Fruit fly (Drosophila melanogaster) whole organism, embryonic: ENCODE measurements around the gene CG3104.
A peak's percentile ranks its signal among the peaks of the same experiment; 100 is the strongest.

ENCODE experiments used
- Abd-B ChIP-seq: fragments of 200-800 bp; sonication (Bioruptor generic); optimal IDR thresholded peaks from 2 replicates; lab custom pipeline; 2018; ENCODE audit warnings: missing biosample characterization, mild to moderate bottlenecking, missing genetic modification characterization, moderate library complexity
- C15 ChIP-seq: fragments of 200-800 bp; sonication (Bioruptor generic); IDR thresholded peaks from 3 replicates; pipeline ENCODE4 v1.3.6; 2022; ENCODE audit warnings: missing biosample characterization, missing genetic modification characterization
- CG1024 ChIP-seq: fragments of 200-800 bp; sonication (Bioruptor generic); IDR thresholded peaks from 2 replicates; pipeline ENCODE4 v1.3.6; 2022; ENCODE audit warnings: missing biosample characterization, missing genetic modification characterization
- CG10321 ChIP-seq: fragments of 200-800 bp; sonication (Bioruptor generic); IDR thresholded peaks from 2 replicates; pipeline ENCODE4 v1.3.6; 2022; ENCODE audit warnings: missing biosample characterization, missing genetic modification characterization
- CG11085 ChIP-seq: fragments of 200-800 bp; sonication (Bioruptor generic); IDR thresholded peaks from 2 replicates; pipeline ENCODE4 v1.3.6; 2022; ENCODE audit warnings: missing biosample characterization, missing genetic modification characterization
- CG11723 ChIP-seq: fragments of 200-800 bp; sonication (Bioruptor generic); optimal IDR thresholded peaks from 2 replicates; lab custom pipeline; 2017; ENCODE audit warnings: missing biosample characterization, mild to moderate bottlenecking, missing genetic modification characterization
- CG12299 ChIP-seq: fragments of 200-800 bp; sonication (Bioruptor generic); optimal IDR thresholded peaks from 2 replicates; lab custom pipeline; 2018; ENCODE audit warnings: missing biosample characterization, mild to moderate bottlenecking, missing genetic modification characterization
- CG12391 ChIP-seq: fragments of 200-800 bp; sonication (Bioruptor generic); optimal IDR thresholded peaks from 3 replicates; lab custom pipeline; 2018; ENCODE audit warnings: missing biosample characterization, mild to moderate bottlenecking, missing genetic modification characterization, moderate library complexity
- CG15269 ChIP-seq: fragments of 200-800 bp; sonication (Bioruptor generic); optimal IDR thresholded peaks from 2 replicates; lab custom pipeline; 2018; ENCODE audit warnings: missing biosample characterization, mild to moderate bottlenecking, missing genetic modification characterization, moderate library complexity
- CG15601 ChIP-seq: fragments of 200-800 bp; sonication (Bioruptor generic); optimal IDR thresholded peaks from 3 replicates; lab custom pipeline; 2019; ENCODE audit warnings: missing biosample characterization, mild to moderate bottlenecking, missing genetic modification characterization, moderate library complexity
- CG17359 ChIP-seq: fragments of 200-800 bp; sonication (Bioruptor generic); optimal IDR thresholded peaks from 3 replicates; lab custom pipeline; 2018; ENCODE audit warnings: missing biosample characterization, mild to moderate bottlenecking, missing genetic modification characterization, moderate library complexity
- CG18599 ChIP-seq: fragments of 200-800 bp; sonication (Bioruptor generic); optimal IDR thresholded peaks from 3 replicates; lab custom pipeline; 2017; ENCODE audit warnings: missing biosample characterization, missing genetic modification characterization, mild to moderate bottlenecking, moderate library complexity, missing genetic modification reagents
- CG2129 ChIP-seq: fragments of 200-800 bp; sonication (Bioruptor generic); IDR thresholded peaks from 2 replicates; pipeline ENCODE4 v1.3.6; 2022; ENCODE audit warnings: missing biosample characterization, missing genetic modification characterization; ENCODE audit not compliant: partially characterized antibody
- CG31224 ChIP-seq: fragments of 200-800 bp; sonication (Bioruptor generic); IDR thresholded peaks from 2 replicates; pipeline ENCODE4 v1.3.6; 2022; ENCODE audit warnings: missing biosample characterization, missing genetic modification characterization
- CG3163 ChIP-seq: fragments of 200-800 bp; sonication (Bioruptor generic); optimal IDR thresholded peaks from 3 replicates; lab custom pipeline; 2016; ENCODE audit warnings: missing biosample characterization, missing genetic modification characterization
- CG4730 ChIP-seq: fragments of 200-800 bp; sonication (Bioruptor generic); IDR thresholded peaks from 2 replicates; pipeline ENCODE4 v1.3.6; 2022; ENCODE audit warnings: missing biosample characterization, missing genetic modification characterization
- CG6254 ChIP-seq: fragments of 200-800 bp; sonication (Bioruptor generic); optimal IDR thresholded peaks from 3 replicates; lab custom pipeline; 2017; ENCODE audit warnings: mild to moderate bottlenecking, missing biosample characterization, missing genetic modification reagents, missing genetic modification characterization
- CG6654 ChIP-seq: fragments of 200-800 bp; sonication (Bioruptor generic); optimal IDR thresholded peaks from 2 replicates; lab custom pipeline; 2017; ENCODE audit warnings: missing biosample characterization, mild to moderate bottlenecking, missing genetic modification characterization
- CG6689 ChIP-seq: fragments of 200-800 bp; sonication (Bioruptor generic); IDR thresholded peaks from 2 replicates; pipeline ENCODE4 v1.3.6; 2022; ENCODE audit warnings: missing biosample characterization, missing genetic modification characterization
- CG7372 ChIP-seq: fragments of 200-800 bp; sonication (Bioruptor generic); IDR thresholded peaks from 2 replicates; pipeline ENCODE4 v1.3.6; 2022; ENCODE audit warnings: missing biosample characterization, missing genetic modification characterization
- CG8290 ChIP-seq, 3 experiments: fragments of 200-800 bp; sonication (Bioruptor generic); optimal IDR thresholded peaks; 2 replicates each; lab custom pipeline; 2016 to 2019; ENCODE audit warnings: missing biosample characterization in 3 of 3, missing genetic modification characterization in 3 of 3, mild to moderate bottlenecking in 2 of 3, moderate library complexity in 1 of 3
- CG8478 ChIP-seq: fragments of >200 bp; optimal IDR thresholded peaks from 2 replicates; lab custom pipeline; 2018
- CHES-1-like ChIP-seq: fragments of 200-800 bp; sonication (Bioruptor generic); optimal IDR thresholded peaks from 2 replicates; lab custom pipeline; 2016; ENCODE audit warnings: missing biosample characterization, missing genetic modification characterization
- Dbx ChIP-seq: fragments of 200-800 bp; sonication (Bioruptor generic); IDR thresholded peaks from 3 replicates; pipeline ENCODE4 v1.3.6; 2022; ENCODE audit warnings: missing biosample characterization, missing genetic modification characterization
- Dll ChIP-seq: fragments of 200-800 bp; sonication (Bioruptor generic); IDR thresholded peaks from 4 replicates; pipeline ENCODE4 v1.3.6; 2022; ENCODE audit warnings: missing biosample characterization, missing genetic modification characterization; ENCODE audit not compliant: partially characterized antibody
- Doc3 ChIP-seq: fragments of 200-800 bp; sonication (Bioruptor generic); IDR thresholded peaks from 3 replicates; pipeline ENCODE4 v1.3.6; 2022; ENCODE audit warnings: missing biosample characterization, missing genetic modification characterization; ENCODE audit not compliant: partially characterized antibody
- HmgZ ChIP-seq: fragments of 200-800 bp; sonication (Bioruptor generic); optimal IDR thresholded peaks from 2 replicates; lab custom pipeline; 2018; ENCODE audit warnings: missing biosample characterization, mild to moderate bottlenecking, missing genetic modification characterization
- NC2β ChIP-seq: fragments of 200-800 bp; sonication (Bioruptor generic); optimal IDR thresholded peaks from 2 replicates; lab custom pipeline; 2016; ENCODE audit warnings: missing biosample characterization, missing genetic modification characterization
- NFAT ChIP-seq: fragments of 200-800 bp; sonication (Bioruptor generic); IDR thresholded peaks from 2 replicates; pipeline ENCODE4 v1.3.6; 2022; ENCODE audit warnings: missing biosample characterization, missing genetic modification characterization
- Sin3A ChIP-seq: fragments of >200 bp; optimal IDR thresholded peaks from 2 replicates; lab custom pipeline; 2018
- ac ChIP-seq: fragments of 200-800 bp; sonication (Bioruptor generic); optimal IDR thresholded peaks from 3 replicates; lab custom pipeline; 2017; ENCODE audit warnings: missing biosample characterization, mild to moderate bottlenecking, missing genetic modification characterization
- ap ChIP-seq: fragments of 200-800 bp; sonication (Bioruptor generic); IDR thresholded peaks from 2 replicates; pipeline ENCODE4 v1.3.6; 2022; ENCODE audit warnings: missing biosample characterization, missing genetic modification characterization
- br ChIP-seq: fragments of >200 bp; optimal IDR thresholded peaks from 2 replicates; lab custom pipeline; 2017
- cas ChIP-seq: fragments of 200-800 bp; sonication (Bioruptor generic); IDR thresholded peaks from 2 replicates; pipeline ENCODE4 v1.3.6; 2022; ENCODE audit warnings: missing biosample characterization, missing genetic modification characterization
- cg ChIP-seq: fragments of 200-800 bp; sonication (Bioruptor generic); optimal IDR thresholded peaks from 3 replicates; lab custom pipeline; 2019; ENCODE audit warnings: missing biosample characterization, mild to moderate bottlenecking, missing genetic modification characterization, moderate library complexity
- chn ChIP-seq: fragments of 200-800 bp; sonication (Bioruptor generic); optimal IDR thresholded peaks from 2 replicates; lab custom pipeline; 2016; ENCODE audit warnings: missing biosample characterization, missing genetic modification characterization
- fd102C ChIP-seq: fragments of 200-800 bp; sonication (Bioruptor generic); optimal IDR thresholded peaks from 2 replicates; lab custom pipeline; 2018; ENCODE audit warnings: missing biosample characterization, mild to moderate bottlenecking, missing genetic modification characterization, moderate library complexity
- gce ChIP-seq: fragments of 200-800 bp; sonication (Bioruptor generic); IDR thresholded peaks from 3 replicates; pipeline ENCODE4 v1.3.6; 2022; ENCODE audit warnings: missing biosample characterization, missing genetic modification characterization
- gcm2 ChIP-seq: fragments of 200-800 bp; sonication (Bioruptor generic); optimal IDR thresholded peaks from 2 replicates; lab custom pipeline; 2016; ENCODE audit warnings: missing biosample characterization, missing genetic modification characterization
- grau ChIP-seq: fragments of 200-800 bp; optimal IDR thresholded peaks from 3 replicates; lab custom pipeline; 2019; ENCODE audit warnings: missing biosample characterization, mild to moderate bottlenecking, missing genetic modification characterization, moderate library complexity
- insv ChIP-seq, 2 experiments: fragments of 200-800 bp; sonication (Bioruptor generic); optimal IDR thresholded peaks; 3 replicates each; lab custom pipeline; 2016 to 2018; ENCODE audit warnings: missing biosample characterization in 2 of 2, missing genetic modification characterization in 2 of 2
- jumu ChIP-seq: fragments of 200-800 bp; sonication (Bioruptor generic); optimal IDR thresholded peaks from 3 replicates; lab custom pipeline; 2016; ENCODE audit warnings: missing biosample characterization, missing genetic modification characterization
- klu ChIP-seq: fragments of 200-800 bp; sonication (Bioruptor generic); IDR thresholded peaks from 2 replicates; pipeline ENCODE4 v1.3.6; 2022; ENCODE audit warnings: missing biosample characterization, missing genetic modification characterization
- luna ChIP-seq: fragments of 200-800 bp; sonication (Bioruptor generic); optimal IDR thresholded peaks from 2 replicates; lab custom pipeline; 2016; ENCODE audit warnings: missing biosample characterization, missing genetic modification characterization
- maf-S ChIP-seq: fragments of 200-800 bp; sonication (Bioruptor generic); optimal IDR thresholded peaks from 2 replicates; lab custom pipeline; 2016; ENCODE audit warnings: missing biosample characterization, missing genetic modification characterization
- mam ChIP-seq: fragments of 200-800 bp; sonication (Bioruptor generic); optimal IDR thresholded peaks from 3 replicates; lab custom pipeline; 2016; ENCODE audit warnings: missing biosample characterization, missing genetic modification characterization
- mld ChIP-seq: fragments of 200-800 bp; sonication (Bioruptor generic); IDR thresholded peaks from 3 replicates; pipeline ENCODE4 v1.3.6; 2022; ENCODE audit warnings: missing biosample characterization, missing genetic modification characterization; ENCODE audit not compliant: partially characterized antibody
- pfk ChIP-seq: fragments of 200-800 bp; sonication (Bioruptor generic); optimal IDR thresholded peaks from 2 replicates; lab custom pipeline; 2018; ENCODE audit warnings: missing biosample characterization, mild to moderate bottlenecking, missing genetic modification characterization, moderate library complexity
- salm ChIP-seq: fragments of 200-800 bp; sonication (Bioruptor generic); optimal IDR thresholded peaks from 2 replicates; lab custom pipeline; 2018; ENCODE audit warnings: missing biosample characterization, mild to moderate bottlenecking, missing genetic modification characterization
- slp2 ChIP-seq: fragments of 200-800 bp; sonication (Bioruptor generic); optimal IDR thresholded peaks from 2 replicates; lab custom pipeline; 2016; ENCODE audit warnings: missing biosample characterization, missing genetic modification characterization
- sug ChIP-seq: fragments of 200-800 bp; optimal IDR thresholded peaks from 2 replicates; lab custom pipeline; 2019; ENCODE audit warnings: missing biosample characterization, mild to moderate bottlenecking, missing genetic modification characterization, moderate library complexity

Gene CG3104

DNA sequence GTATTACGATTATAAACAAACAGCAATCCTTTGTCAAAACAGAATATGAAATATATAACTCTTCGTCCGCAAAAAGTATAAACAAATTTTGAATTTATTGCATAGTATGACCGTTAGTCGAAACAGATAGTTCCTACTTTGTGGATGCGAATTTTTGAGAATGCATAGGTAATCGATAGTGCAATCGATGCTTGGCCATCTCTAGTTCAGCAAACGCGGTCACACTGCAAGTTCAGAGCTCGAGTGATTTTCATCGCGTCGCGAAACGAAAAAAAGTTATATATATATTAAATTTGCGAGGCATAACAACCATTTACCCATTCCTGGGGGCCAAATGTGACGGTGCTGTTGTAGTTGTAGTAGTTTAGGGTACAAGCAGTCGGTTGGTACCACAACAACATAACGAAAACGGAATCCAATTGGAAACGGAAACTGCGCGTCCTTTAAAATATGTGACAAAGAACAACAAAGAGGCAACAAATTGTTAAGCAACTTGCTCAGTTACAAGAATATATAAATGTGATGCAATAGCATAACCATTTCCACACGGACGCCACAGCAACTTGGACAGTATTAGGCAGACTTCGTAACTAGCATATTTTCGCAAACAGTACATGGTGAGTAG, 1.5 kb upstream of the CG3104 start, which contains the start of gene CG2991 (continued):
- TF ChIP-seq CG15601 (tag; lab: Kevin White, UChicago) = peak; percentile 35
- no peak for TF ChIP-seq cas (GFP tag; lab: Robert Waterston, UW)
- no peak for TF ChIP-seq slp2 (GFP tag; lab: Kevin White, UChicago)
- TF ChIP-seq CG1024 = no peak
- no peak for TF ChIP-seq br (lab: Kevin White, UChicago)
- 0 out of 3 replicates have a peak, but pooled peaks have one; percentile 21 for TF ChIP-seq Dbx (GFP tag; lab: Robert Waterston, UW)
- TF ChIP-seq salm (tag; lab: Kevin White, UChicago) = no peak
- no peak for TF ChIP-seq C15
- no peak for TF ChIP-seq ap (GFP tag; lab: Robert Waterston, UW)
- no peak for TF ChIP-seq maf-S
- no peak for TF ChIP-seq klu (GFP tag; lab: Robert Waterston, UW)
- TF ChIP-seq mam (GFP tag; lab: Kevin White, UChicago) = peak; percentile 54
- TF ChIP-seq NC2β = peak; percentile 25
- TF ChIP-seq CG11085 (GFP tag; lab: Robert Waterston, UW) = no peak
- no peak for TF ChIP-seq jumu (GFP tag; lab: Kevin White, UChicago)
- TF ChIP-seq Doc3 (GFP tag; lab: Robert Waterston, UW) = peak; percentile 74
- TF ChIP-seq Abd-B (GFP tag; lab: Kevin White, UChicago) = peak; percentile 36
- no peak for TF ChIP-seq NFAT (GFP tag; lab: Robert Waterston, UW)
- no peak for TF ChIP-seq CG10321 (GFP tag; lab: Robert Waterston, UW)
- TF ChIP-seq CG17359 (tag; lab: Kevin White, UChicago) = peak; percentile 37
- TF ChIP-seq CG12391 (tag; lab: Kevin White, UChicago) = peak; percentile 40
- no peak for TF ChIP-seq CG6254 (GFP tag; lab: Kevin White, UChicago)
- TF ChIP-seq Dll (GFP tag; lab: Robert Waterston, UW) = peak; percentile 83
- TF ChIP-seq Sin3A (lab: Kevin White, UChicago) = peak; percentile 39
- no peak for TF ChIP-seq chn (GFP tag; lab: Kevin White, UChicago)
- no peak for TF ChIP-seq ac (GFP tag; lab: Kevin White, UChicago)
- no peak for TF ChIP-seq mld (GFP tag; lab: Robert Waterston, UW)
- TF ChIP-seq CG12299 (tag; lab: Kevin White, UChicago) = peak; percentile 61
- no peak for TF ChIP-seq CG7372 (GFP tag; lab: Robert Waterston, UW)
- no peak for TF ChIP-seq CG11723
- TF ChIP-seq sug (tag; lab: Kevin White, UChicago) = peak; percentile 63
- TF ChIP-seq CG8290 (GFP tag; optimal IDR thresholded peaks at IDR 0.05; lab: Kevin White, UChicago) = no peak
- TF ChIP-seq CG8290 (tag; optimal IDR thresholded peaks at IDR 0.05; lab: Kevin White, UChicago) = peak in 1 of 2 experiments; percentile 75
- TF ChIP-seq luna (GFP tag; lab: Kevin White, UChicago) = no peak
- peak; percentile 45 for TF ChIP-seq grau
- TF ChIP-seq CG4730 (GFP tag; lab: Robert Waterston, UW) = no peak
- peak in 1 of 2 experiments; percentile 97 for TF ChIP-seq insv (GFP tag; optimal IDR thresholded peaks at IDR 0.05; lab: Kevin White, UChicago)
- peak; percentile 45 for TF ChIP-seq CHES-1-like
- no peak for TF ChIP-seq CG31224 (GFP tag; lab: Robert Waterston, UW)
- peak; percentile 38; the same call in 1 of the 2 replicates for TF ChIP-seq CG2129 (GFP tag; lab: Robert Waterston, UW)
- TF ChIP-seq pfk = no peak
- TF ChIP-seq fd102C (GFP tag; lab: Kevin White, UChicago) = no peak
- no peak for TF ChIP-seq CG8478
- TF ChIP-seq cg (GFP tag; lab: Kevin White, UChicago) = no peak
- no peak for TF ChIP-seq CG6654 (GFP tag; lab: Kevin White, UChicago)
- TF ChIP-seq gcm2 (GFP tag; lab: Kevin White, UChicago) = peak; percentile 24
- no peak for TF ChIP-seq CG3163 (GFP tag; lab: Kevin White, UChicago)
- peak; percentile 11 for TF ChIP-seq CG15269
- peak; percentile 80 for TF ChIP-seq HmgZ
- TF ChIP-seq CG18599 (GFP tag; lab: Kevin White, UChicago) = no peak
- TF ChIP-seq gce = no peak
- TF ChIP-seq CG6689 (GFP tag; lab: Robert Waterston, UW) = no peak
